Fruit fly (Drosophila melanogaster) whole organism, embryonic: Measurements from ENCODE around the gene pnt.

Experiments used
- ATbp ChIP-seq: fragments of 200-800 bp; sonication (Bioruptor generic); optimal IDR thresholded peaks from 2 replicates; lab custom pipeline; 2017; ENCODE audit warnings: missing biosample characterization, mild to moderate bottlenecking, missing genetic modification characterization, missing genetic modification reagents
- Blimp-1 ChIP-seq: fragments of 200-800 bp; sonication (Bioruptor generic); optimal IDR thresholded peaks from 3 replicates; lab custom pipeline; 2018; ENCODE audit warnings: missing biosample characterization, missing genetic modification characterization, mild to moderate bottlenecking, moderate library complexity, missing genetic modification reagents
- CG10979 ChIP-seq: fragments of 200-800 bp; sonication (Bioruptor generic); optimal IDR thresholded peaks from 2 replicates; lab custom pipeline; 2018; ENCODE audit warnings: missing biosample characterization, mild to moderate bottlenecking, missing genetic modification characterization, moderate library complexity
- CG12391 ChIP-seq: fragments of 200-800 bp; sonication (Bioruptor generic); optimal IDR thresholded peaks from 3 replicates; lab custom pipeline; 2018; ENCODE audit warnings: missing biosample characterization, mild to moderate bottlenecking, missing genetic modification characterization, moderate library complexity
- CG14014 ChIP-seq: fragments of 200-800 bp; sonication (Bioruptor generic); IDR thresholded peaks from 2 replicates; pipeline ENCODE4 v1.3.6; 2022; ENCODE audit warnings: missing biosample characterization, missing genetic modification characterization
- CG14710 ChIP-seq: fragments of 200-800 bp; sonication (Bioruptor generic); optimal IDR thresholded peaks from 3 replicates; lab custom pipeline; 2019; ENCODE audit warnings: missing biosample characterization, mild to moderate bottlenecking, missing genetic modification characterization, moderate library complexity
- CG1602 ChIP-seq: fragments of 200-800 bp; sonication (Bioruptor generic); optimal IDR thresholded peaks from 3 replicates; lab custom pipeline; 2016; ENCODE audit warnings: missing biosample characterization, missing genetic modification characterization
- CG16815 ChIP-seq: fragments of 200-800 bp; sonication (Bioruptor generic); optimal IDR thresholded peaks from 3 replicates; lab custom pipeline; 2017; ENCODE audit warnings: missing biosample characterization, mild to moderate bottlenecking, missing genetic modification characterization
- CG17361 ChIP-seq: fragments of 200-800 bp; sonication (Bioruptor generic); IDR thresholded peaks from 3 replicates; pipeline ENCODE4 v1.3.6; 2022; ENCODE audit warnings: missing biosample characterization, missing genetic modification characterization
- CG18619 ChIP-seq: fragments of 200-800 bp; sonication (Bioruptor generic); optimal IDR thresholded peaks from 3 replicates; lab custom pipeline; 2017; ENCODE audit warnings: missing biosample characterization, mild to moderate bottlenecking, missing genetic modification characterization
- CG2202 ChIP-seq: fragments of 200-800 bp; sonication (Bioruptor generic); optimal IDR thresholded peaks from 2 replicates; lab custom pipeline; 2018; ENCODE audit warnings: missing biosample characterization, mild to moderate bottlenecking, missing genetic modification characterization
- CG31224 ChIP-seq: fragments of 200-800 bp; sonication (Bioruptor generic); IDR thresholded peaks from 2 replicates; pipeline ENCODE4 v1.3.6; 2022; ENCODE audit warnings: missing biosample characterization, missing genetic modification characterization
- CG32767 ChIP-seq: fragments of 200-800 bp; sonication (Bioruptor generic); IDR thresholded peaks from 2 replicates; pipeline ENCODE4 v1.3.6; 2022; ENCODE audit warnings: missing biosample characterization, missing genetic modification characterization
- CG34224 ChIP-seq: fragments of 200-800 bp; sonication (Bioruptor generic); IDR thresholded peaks from 3 replicates; pipeline ENCODE4 v1.3.6; 2022; ENCODE audit warnings: missing biosample characterization, missing genetic modification characterization; ENCODE audit not compliant: partially characterized antibody
- CG34422 ChIP-seq: fragments of 200-800 bp; sonication (Bioruptor generic); IDR thresholded peaks from 3 replicates; pipeline ENCODE4 v1.3.6; 2022; ENCODE audit warnings: missing biosample characterization, missing genetic modification characterization
- CG4424 ChIP-seq: fragments of 200-800 bp; sonication (Bioruptor generic); optimal IDR thresholded peaks from 3 replicates; lab custom pipeline; 2016; ENCODE audit warnings: missing biosample characterization, missing genetic modification characterization
- CG5245 ChIP-seq: fragments of 200-800 bp; sonication (Bioruptor generic); optimal IDR thresholded peaks from 3 replicates; lab custom pipeline; 2016; ENCODE audit warnings: missing biosample characterization, missing genetic modification characterization
- CG6683 ChIP-seq: fragments of 200-800 bp; sonication (Bioruptor generic); optimal IDR thresholded peaks from 2 replicates; lab custom pipeline; 2017; ENCODE audit warnings: missing biosample characterization, mild to moderate bottlenecking, missing genetic modification characterization, missing genetic modification reagents
- CG8359 ChIP-seq: fragments of 200-800 bp; sonication (Bioruptor generic); optimal IDR thresholded peaks from 2 replicates; lab custom pipeline; 2017; ENCODE audit warnings: missing biosample characterization, mild to moderate bottlenecking, missing genetic modification characterization, borderline replicate concordance
- CG9727 ChIP-seq: fragments of 200-800 bp; sonication (Bioruptor generic); optimal IDR thresholded peaks from 3 replicates; lab custom pipeline; 2017; ENCODE audit warnings: missing biosample characterization, mild to moderate bottlenecking, missing genetic modification characterization
- Camta ChIP-seq: fragments of 200-800 bp; sonication (Bioruptor generic); optimal IDR thresholded peaks from 2 replicates; lab custom pipeline; 2016; ENCODE audit warnings: missing biosample characterization, missing genetic modification characterization
- CoRest ChIP-seq: fragments of 200-800 bp; sonication (Bioruptor generic); optimal IDR thresholded peaks from 3 replicates; lab custom pipeline; 2018; ENCODE audit warnings: missing biosample characterization, mild to moderate bottlenecking, missing genetic modification characterization, moderate library complexity
- Deaf1 ChIP-seq: fragments of 200-800 bp; optimal IDR thresholded peaks from 3 replicates; lab custom pipeline; 2019; ENCODE audit warnings: missing biosample characterization, mild to moderate bottlenecking, missing genetic modification characterization, moderate library complexity
- Dfd ChIP-seq, 2 experiments: fragments of >200 bp; optimal IDR thresholded peaks; 2 replicates each; lab custom pipeline; 2017; ENCODE audit warnings: missing biosample characterization in 2 of 2, missing genetic modification characterization in 2 of 2
- Dip3 ChIP-seq: fragments of 200-800 bp; sonication (Bioruptor generic); optimal IDR thresholded peaks from 3 replicates; lab custom pipeline; 2016; ENCODE audit warnings: missing biosample characterization, missing genetic modification characterization
- Dref ChIP-seq: fragments of 200-800 bp; sonication (Bioruptor generic); IDR thresholded peaks from 2 replicates; pipeline ENCODE4 v1.3.6; 2022; ENCODE audit warnings: missing biosample characterization, missing genetic modification characterization
- Fer2 ChIP-seq: fragments of 200-800 bp; sonication (Bioruptor generic); optimal IDR thresholded peaks from 2 replicates; lab custom pipeline; 2018; ENCODE audit warnings: missing biosample characterization, mild to moderate bottlenecking, missing genetic modification characterization, moderate library complexity
- HmgZ ChIP-seq: fragments of 200-800 bp; sonication (Bioruptor generic); optimal IDR thresholded peaks from 2 replicates; lab custom pipeline; 2018; ENCODE audit warnings: missing biosample characterization, mild to moderate bottlenecking, missing genetic modification characterization
- Hmr ChIP-seq: fragments of 200-800 bp; sonication (Bioruptor generic); optimal IDR thresholded peaks from 3 replicates; lab custom pipeline; 2017; ENCODE audit warnings: mild to moderate bottlenecking, missing biosample characterization, missing genetic modification reagents, missing genetic modification characterization
- Med ChIP-seq: fragments of 200-800 bp; sonication (Bioruptor generic); peaks from one replicate; lab custom pipeline; 2016; ENCODE audit warnings: missing biosample characterization, missing genetic modification characterization, mild to moderate bottlenecking, inconsistent platforms, moderate library complexity
- Nf-YB ChIP-seq: fragments of 200-800 bp; sonication (Bioruptor generic); optimal IDR thresholded peaks from 3 replicates; lab custom pipeline; 2019; ENCODE audit warnings: missing biosample characterization, mild to moderate bottlenecking, missing genetic modification characterization, moderate library complexity
- Xbp1 ChIP-seq: fragments of 200-800 bp; sonication (Bioruptor generic); optimal IDR thresholded peaks from 3 replicates; lab custom pipeline; 2016; ENCODE audit warnings: missing biosample characterization, mild to moderate bottlenecking, missing genetic modification characterization
- Xrp1 ChIP-seq: fragments of 200-800 bp; sonication (Bioruptor generic); IDR thresholded peaks from 2 replicates; pipeline ENCODE4 v1.3.6; 2022; ENCODE audit warnings: missing biosample characterization, missing genetic modification characterization
- gsb-n ChIP-seq: fragments of 200-800 bp; sonication (Bioruptor generic); optimal IDR thresholded peaks from 3 replicates; lab custom pipeline; 2018; ENCODE audit warnings: missing biosample characterization, mild to moderate bottlenecking, missing genetic modification characterization
- lola ChIP-seq, 3 experiments: fragments of >200 bp in 2 of 3; fragments of 200-800 bp in 1 of 3; sonication (Bioruptor generic) in 1 of 3; optimal IDR thresholded peaks; 2 replicates each; lab custom pipeline; 2017 to 2019; ENCODE audit warnings: missing biosample characterization in 3 of 3, missing genetic modification characterization in 3 of 3, mild to moderate bottlenecking in 1 of 3, moderate library complexity in 1 of 3
- mam ChIP-seq: fragments of 200-800 bp; sonication (Bioruptor generic); optimal IDR thresholded peaks from 3 replicates; lab custom pipeline; 2016; ENCODE audit warnings: missing biosample characterization, missing genetic modification characterization
- nmo ChIP-seq: fragments of 200-800 bp; sonication (Bioruptor generic); optimal IDR thresholded peaks from 2 replicates; lab custom pipeline; 2018; ENCODE audit warnings: missing biosample characterization, mild to moderate bottlenecking, missing genetic modification characterization, moderate library complexity
- prd ChIP-seq, 3 experiments: fragments of >200 bp in 2 of 3; fragments of 200-800 bp in 1 of 3; sonication (Bioruptor generic) in 1 of 3; optimal IDR thresholded peaks in 2 of 3; IDR thresholded peaks in 1 of 3; 2 replicates in 2 of 3; 3 replicates in 1 of 3; pipeline versions ENCODE4 v1.3.6 to Lab custom; 2017 to 2022; ENCODE audit warnings: missing biosample characterization in 1 of 3, missing genetic modification characterization in 1 of 3
- pzg ChIP-seq: fragments of 200-800 bp; sonication (Bioruptor generic); optimal IDR thresholded peaks from 3 replicates; lab custom pipeline; 2018; ENCODE audit warnings: missing biosample characterization, mild to moderate bottlenecking, missing genetic modification characterization, moderate library complexity
- seq ChIP-seq: fragments of 200-800 bp; sonication (Bioruptor generic); IDR thresholded peaks from 2 replicates; pipeline ENCODE4 v1.3.6; 2022; ENCODE audit warnings: missing biosample characterization, missing genetic modification characterization
- so ChIP-seq: fragments of 200-800 bp; sonication (Bioruptor generic); IDR thresholded peaks from 3 replicates; pipeline ENCODE4 v1.3.6; 2022; ENCODE audit warnings: missing biosample characterization, missing genetic modification characterization
- tgo ChIP-seq: fragments of 200-800 bp; sonication (Bioruptor generic); IDR thresholded peaks from 3 replicates; pipeline ENCODE4 v1.3.6; 2022; ENCODE audit warnings: missing biosample characterization, missing genetic modification characterization
- tin ChIP-seq: fragments of 200-800 bp; sonication (Bioruptor generic); optimal IDR thresholded peaks from 3 replicates; lab custom pipeline; 2016; ENCODE audit warnings: missing biosample characterization, missing genetic modification characterization
- tup ChIP-seq: fragments of 200-800 bp; sonication (Bioruptor generic); optimal IDR thresholded peaks from 2 replicates; lab custom pipeline; 2016; ENCODE audit warnings: missing biosample characterization, mild to moderate bottlenecking, missing genetic modification characterization, moderate library complexity
- unpg ChIP-seq: fragments of 200-800 bp; sonication (Bioruptor generic); optimal IDR thresholded peaks from 3 replicates; lab custom pipeline; 2018; ENCODE audit warnings: missing biosample characterization, mild to moderate bottlenecking, missing genetic modification characterization, moderate library complexity
- vnd ChIP-seq: fragments of 200-800 bp; sonication (Bioruptor generic); IDR thresholded peaks from 3 replicates; pipeline ENCODE4 v1.3.6; 2022; ENCODE audit warnings: missing biosample characterization, missing genetic modification characterization; ENCODE audit not compliant: partially characterized antibody
- wor ChIP-seq: fragments of 200-800 bp; sonication (Bioruptor generic); IDR thresholded peaks from 2 replicates; pipeline ENCODE4 v1.3.6; 2022; ENCODE audit warnings: missing biosample characterization, missing genetic modification characterization

Gene pnt

dm6 chr3R:23332535-23333333 lies 13.2 kb downstream of the pnt start (continued):
- TF ChIP-seq CG2202 (tag; lab: Kevin White, UChicago) (peak; percentile 38), tin (GFP tag; lab: Kevin White, UChicago) (peak; percentile 29), CG18619 (peak; percentile 58), Dref (no peak), Nf-YB (GFP tag; lab: Kevin White, UChicago) (peak; percentile 38), CG34224 (GFP tag; lab: Robert Waterston, UW) (no peak), Dfd (GFP tag; optimal IDR thresholded peaks at IDR 0.05; lab: Kevin White, UChicago) (no peak), CG31224 (GFP tag; lab: Robert Waterston, UW) (peak; percentile 43; the same call in 1 of the 2 replicates), prd (optimal IDR thresholded peaks at IDR 0.05; lab: Kevin White, UChicago) (no peak), prd (GFP tag; IDR thresholded peaks at IDR 0.05; lab: Robert Waterston, UW) (peak; percentile 14; the same call in 1 of the 3 replicates), Hmr (GFP tag; lab: Kevin White, UChicago) (peak; percentile 55), Deaf1 (tag; lab: Kevin White, UChicago) (peak; percentile 26), CG6683 (GFP tag; lab: Kevin White, UChicago) (peak; percentile 7), CG8359 (GFP tag; lab: Kevin White, UChicago) (peak; percentile 47), nmo (GFP tag; lab: Kevin White, UChicago) (peak; percentile 72), CG10979 (tag; lab: Kevin White, UChicago) (peak; percentile 78), CG17361 (GFP tag; lab: Robert Waterston, UW) (peak; percentile 79), CG5245 (GFP tag; lab: Kevin White, UChicago) (peak; percentile 2), CG14014 (GFP tag; lab: Robert Waterston, UW) (peak; percentile 45), CG1602 (GFP tag; lab: Kevin White, UChicago) (peak; percentile 35), gsb-n (tag; lab: Kevin White, UChicago) (peak; percentile 32), CG34422 (GFP tag; lab: Robert Waterston, UW) (0 out of 3 replicates have a peak, but pooled peaks have one; percentile 28), seq (peak; percentile 42; the same call in 1 of the 2 replicates), ATbp (GFP tag; lab: Kevin White, UChicago) (peak; percentile 48), CG12391 (tag; lab: Kevin White, UChicago) (peak; percentile 65), wor (GFP tag; lab: Robert Waterston, UW) (peak; percentile 46; the same call in 1 of the 2 replicates), mam (peak; percentile 32), CoRest (tag; lab: Kevin White, UChicago) (peak; percentile 76), CG4424 (GFP tag; lab: Kevin White, UChicago) (peak; percentile 67), lola (GFP tag; optimal IDR thresholded peaks at IDR 0.05; lab: Kevin White, UChicago) (peak in 1 of 3 experiments; percentile 59), CG9727 (peak; percentile 70), Blimp-1 (GFP tag; lab: Kevin White, UChicago) (peak; percentile 63), HmgZ (tag; lab: Kevin White, UChicago) (peak; percentile 28), tup (GFP tag; lab: Kevin White, UChicago) (no peak), Med (GFP tag; lab: Kevin White, UChicago) (peak; percentile 88), CG32767 (no peak), CG16815 (no peak), pzg (GFP tag; lab: Kevin White, UChicago) (no peak), vnd (GFP tag; lab: Robert Waterston, UW) (no peak), tgo (GFP tag; lab: Robert Waterston, UW) (no peak), Camta (GFP tag; lab: Kevin White, UChicago) (peak; percentile 45), Dip3 (GFP tag; lab: Kevin White, UChicago) (peak; percentile 33), Xbp1 (GFP tag; lab: Kevin White, UChicago) (peak; percentile 50), unpg (peak; percentile 67), so (GFP tag; lab: Robert Waterston, UW) (0 out of 3 replicates have a peak, but pooled peaks have one; percentile 6), CG14710 (peak; percentile 61), Fer2 (tag; lab: Kevin White, UChicago) (peak; percentile 23), Xrp1 (GFP tag; lab: Robert Waterston, UW) (peak; percentile 69; the same call in 1 of the 2 replicates)
